Fruit fly (Drosophila melanogaster) whole organism, embryonic: ENCODE measurements around the gene UQCR-14.

Experiments used
- CG17361 ChIP-seq: fragments of 200-800 bp; sonication (Bioruptor generic); IDR thresholded peaks from 3 replicates; pipeline ENCODE4 v1.3.6; 2022; ENCODE audit warnings: missing biosample characterization, missing genetic modification characterization
- Hr51 ChIP-seq, 2 experiments: fragments of 200-800 bp; sonication (Bioruptor generic); optimal IDR thresholded peaks; 2 replicates in 1 of 2; 3 replicates in 1 of 2; lab custom pipeline; 2016 to 2018; ENCODE audit warnings: missing biosample characterization in 2 of 2, missing genetic modification characterization in 2 of 2, mild to moderate bottlenecking in 1 of 2, moderate library complexity in 1 of 2

DNA sequence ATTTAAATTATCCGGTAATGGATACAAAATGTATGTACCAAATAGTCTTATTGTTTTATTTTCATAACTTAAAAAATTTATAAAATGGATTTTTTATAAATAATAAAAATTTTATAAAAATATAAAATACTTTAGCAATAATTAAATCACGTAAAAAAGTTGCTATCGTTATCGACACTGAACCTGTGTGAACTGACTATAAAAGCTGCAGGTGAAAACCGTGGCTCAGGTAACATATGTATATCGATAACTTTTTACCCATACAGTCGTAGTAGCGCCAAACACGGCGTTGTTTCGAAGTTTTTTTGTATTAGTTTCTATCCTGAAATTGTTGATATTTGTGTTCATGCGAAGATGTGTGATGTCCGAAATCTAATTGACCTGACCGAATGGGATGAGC is 17.5 kb downstream of the UQCR-14 start, which contains the start of gene CG3679:
- no peak for TF ChIP-seq Hr51 (GFP tag; optimal IDR thresholded peaks at IDR 0.05; lab: Kevin White, UChicago)
- no peak for TF ChIP-seq CG17361
